Worm (Caenorhabditis elegans): ENCODE results near the gene C04G6.4.

DNA sequence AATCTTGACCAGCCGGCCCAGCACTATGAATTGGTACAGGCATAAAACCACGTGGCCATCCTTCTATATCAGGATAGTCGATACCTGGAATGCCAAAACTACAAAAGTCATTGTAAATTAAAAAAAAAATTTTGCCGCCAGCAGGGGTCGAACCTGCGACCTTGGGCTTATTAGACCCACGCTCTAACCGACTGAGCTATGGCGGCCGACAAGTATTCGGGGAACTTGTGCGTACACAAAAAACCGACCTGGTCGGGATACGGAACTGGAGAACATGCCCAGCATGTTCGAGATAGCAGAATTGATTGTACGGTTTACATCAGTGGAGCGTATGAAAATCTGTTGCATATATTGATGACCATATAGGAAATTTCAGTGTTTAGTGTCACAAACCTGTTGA, 25.9 kb downstream of the C04G6.4 start:
- TF ChIP-seq snpc-4 (tag; optimal IDR thresholded peaks at IDR 0.05) = peak; percentile 93
- peak; percentile 63 for TF ChIP-seq lin-29 (GFP tag; IDR thresholded peaks at IDR 0.05)
- TF ChIP-seq gei-8 (GFP tag; optimal IDR thresholded peaks at IDR 0.05) = no peak
- peak; percentile 76 for TF ChIP-seq duxl-1 (tag; optimal IDR thresholded peaks at IDR 0.05; ENCODE audit: poor library complexity)
- peak; percentile 74; the same call in 1 of the 2 replicates for TF ChIP-seq pha-4 (GFP tag; IDR thresholded peaks at IDR 0.05)
- no peak for TF ChIP-seq pha-4 (tag; optimal IDR thresholded peaks at IDR 0.05)
- peak; percentile 85 for TF ChIP-seq mes-2 (tag; optimal IDR thresholded peaks at IDR 0.05; ENCODE audit: poor library complexity, severe bottlenecking)
- TF ChIP-seq unc-62 (GFP tag; optimal IDR thresholded peaks at IDR 0.05 in 1 of 2) = no peak
- no peak for TF ChIP-seq unc-62 (tag; optimal IDR thresholded peaks at IDR 0.05)
- TF ChIP-seq Y105C5A.15 (GFP tag; IDR thresholded peaks at IDR 0.05) = peak; percentile 86; the same call in 1 of the 2 replicates
- 0 out of 2 replicates have a peak, but pooled peaks have one; percentile 66 for TF ChIP-seq saeg-2 (GFP tag; IDR thresholded peaks at IDR 0.05)
- TF ChIP-seq egl-27 (tag; optimal IDR thresholded peaks at IDR 0.05) = no peak
